Worm (Caenorhabditis elegans): Measurements from ENCODE around the gene F40F9.3.

F40F9.3 gene

DNA sequence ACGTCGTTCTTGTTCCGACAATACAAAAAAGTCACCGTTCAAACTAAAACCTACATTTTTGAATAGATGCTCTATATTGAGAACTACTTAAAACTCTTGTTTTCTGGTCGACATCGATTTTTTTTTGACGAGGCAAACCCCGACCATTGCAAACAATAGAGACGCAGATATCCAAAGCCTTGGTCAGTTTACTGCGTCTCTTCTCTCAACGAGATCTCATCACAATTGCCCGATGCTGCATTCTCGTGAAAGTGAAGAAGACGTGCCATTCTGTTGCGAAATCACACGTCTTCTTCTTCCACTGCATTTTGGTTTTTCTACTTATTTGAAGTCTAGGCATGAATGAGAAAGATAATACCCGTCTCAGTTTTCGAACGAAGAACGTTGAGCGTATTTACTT lies 10.6 kb upstream of the F40F9.3 start (continued):
- TF ChIP-seq lin-11 (tag; optimal IDR thresholded peaks at IDR 0.05) (peak; percentile 20), nhr-25 (tag; optimal IDR thresholded peaks at IDR 0.05) (peak; percentile 42), ceh-82 (tag; optimal IDR thresholded peaks at IDR 0.05) (no peak), ztf-1 (GFP tag; conservative IDR thresholded peaks at IDR 0.05) (no peak), ama-1 (optimal IDR thresholded peaks at IDR 0.05) (no peak), snpc-4 (tag; optimal IDR thresholded peaks at IDR 0.05) (no peak), ztf-11 (tag; optimal IDR thresholded peaks at IDR 0.05) (no peak), sma-9 (GFP tag; optimal IDR thresholded peaks at IDR 0.05) (peak; percentile 32), sma-9 (tag; optimal IDR thresholded peaks at IDR 0.05) (no peak), egl-27 (tag; optimal IDR thresholded peaks at IDR 0.05) (no peak), lin-39 (tag; optimal IDR thresholded peaks at IDR 0.05) (no peak), ceh-16 (tag; optimal IDR thresholded peaks at IDR 0.05) (no peak), nhr-129 (tag; optimal IDR thresholded peaks at IDR 0.05) (peak; percentile 83)

DNA sequence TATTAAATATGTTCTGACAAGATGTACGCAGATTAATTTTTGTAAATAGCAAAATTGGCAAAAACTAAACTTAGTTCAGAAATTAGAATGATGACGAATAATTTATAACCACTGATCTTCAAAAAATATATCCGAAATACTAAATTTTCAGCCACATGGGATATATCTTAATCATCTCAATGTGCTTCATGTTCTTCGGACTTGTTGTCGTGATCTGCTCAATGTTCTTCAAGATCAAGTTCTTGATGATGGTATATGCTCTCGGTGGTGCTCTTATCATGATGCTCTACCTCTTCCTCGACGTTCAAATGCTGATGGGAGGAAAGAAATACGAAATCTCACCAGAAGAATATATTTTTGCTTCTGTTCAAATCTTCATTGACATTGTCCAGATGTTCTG lies 8.4 kb upstream of the F40F9.3 start:
- TF ChIP-seq alr-1 (tag; optimal IDR thresholded peaks at IDR 0.05) (no peak), nhr-25 (tag; optimal IDR thresholded peaks at IDR 0.05) (no peak), nhr-6 (tag; optimal IDR thresholded peaks at IDR 0.05) (no peak), crh-2 (tag; optimal IDR thresholded peaks at IDR 0.05) (no peak), aly-2 (tag; optimal IDR thresholded peaks at IDR 0.05) (no peak), F13H6.1 (tag; optimal IDR thresholded peaks at IDR 0.05) (no peak), blmp-1 (tag; optimal IDR thresholded peaks at IDR 0.05; ENCODE audit: insufficient read depth) (no peak), unc-39 (tag; optimal IDR thresholded peaks at IDR 0.05) (no peak), nhr-237 (tag; optimal IDR thresholded peaks at IDR 0.05) (no peak)

DNA sequence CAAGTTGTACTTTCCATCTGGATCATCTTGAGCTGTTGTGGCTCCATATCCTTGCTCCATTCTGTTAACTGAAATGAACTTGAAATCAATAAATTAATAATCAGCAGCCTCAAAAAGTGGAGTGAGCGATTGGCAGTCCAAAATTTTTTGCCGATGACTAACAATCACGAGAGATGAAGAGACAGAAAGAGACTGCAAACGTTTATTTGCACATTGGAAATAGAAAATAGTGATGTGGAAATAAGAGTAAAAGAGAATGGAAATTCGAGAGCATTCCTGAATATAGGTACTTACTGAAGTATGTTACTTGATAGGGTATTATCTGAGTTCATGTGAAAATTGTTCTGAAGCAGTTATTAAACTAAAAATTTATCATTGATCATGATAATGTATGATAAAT lies 5.3 kb upstream of the F40F9.3 start, which contains the start of gene tag-120:
tag-120 (minus strand) TSS at position 68 of the 400 bp plus-strand sequence.
- TF ChIP-seq nhr-129 (tag; optimal IDR thresholded peaks at IDR 0.05) (no peak), ceh-16 (tag; optimal IDR thresholded peaks at IDR 0.05) (no peak), unc-55 (GFP tag; optimal IDR thresholded peaks at IDR 0.05) (no peak), fos-1 (tag; optimal IDR thresholded peaks at IDR 0.05) (peak; percentile 83), lin-11 (tag; optimal IDR thresholded peaks at IDR 0.05) (no peak), elt-3 (tag; optimal IDR thresholded peaks at IDR 0.05) (no peak)

DNA sequence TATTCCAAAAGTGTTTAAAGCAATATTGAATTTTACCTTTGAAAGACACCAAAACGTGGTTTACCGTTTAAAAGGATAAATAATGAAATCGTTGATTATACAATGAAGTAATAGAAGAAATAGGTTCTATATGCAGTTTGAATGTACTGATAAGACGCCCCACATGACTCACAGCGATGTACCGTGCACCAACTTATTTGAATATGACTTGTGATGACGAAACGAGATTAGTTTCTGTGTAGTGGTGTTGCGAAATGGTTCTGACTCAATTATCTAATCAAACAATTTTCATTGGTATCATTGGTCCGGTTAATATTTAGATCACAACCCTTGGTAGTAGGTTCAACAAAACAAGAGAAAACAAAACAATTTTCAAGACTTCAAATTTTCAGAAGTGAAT lies 3.8 kb upstream of the F40F9.3 start:
- TF ChIP-seq nhr-21 (tag; optimal IDR thresholded peaks at IDR 0.05): no peak
- peak; percentile 92 for TF ChIP-seq fos-1 (tag; optimal IDR thresholded peaks at IDR 0.05)
- peak; percentile 21 for TF ChIP-seq crh-2 (tag; optimal IDR thresholded peaks at IDR 0.05)

DNA sequence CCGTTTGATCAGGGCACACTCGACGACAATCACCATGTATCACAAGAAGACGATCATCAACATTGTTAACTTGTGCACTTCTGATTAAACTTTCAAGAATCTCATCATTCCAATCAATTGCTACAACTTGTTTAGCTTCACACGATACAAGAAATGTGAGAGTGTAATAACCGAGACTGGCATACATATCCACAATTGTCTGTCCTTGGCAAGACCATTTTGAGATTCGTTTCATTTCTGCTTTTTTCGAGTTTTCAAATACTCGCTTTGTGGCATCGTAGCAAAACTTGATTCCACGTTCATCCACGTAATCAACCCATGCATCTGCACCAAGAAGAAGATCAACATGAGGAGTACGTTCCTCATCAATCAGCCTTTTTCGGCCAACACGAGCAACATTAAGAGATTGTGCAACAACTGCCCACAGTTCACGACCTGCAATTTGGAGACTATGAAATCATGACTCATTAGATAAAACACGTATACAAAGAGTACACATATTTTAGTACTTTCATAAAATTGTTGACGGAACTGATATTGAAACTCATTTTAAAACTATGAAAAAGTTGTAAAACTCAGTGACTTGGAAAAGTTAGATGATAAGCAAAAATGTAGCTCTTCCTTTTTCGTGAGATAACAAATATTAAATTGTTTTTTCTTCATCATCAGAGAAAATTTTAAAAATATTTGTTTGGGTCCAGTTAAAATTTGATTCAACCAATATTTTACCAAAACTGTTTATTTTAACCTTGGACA lies 2.4 kb upstream of the F40F9.3 start:
- TF ChIP-seq unc-62 (GFP tag; optimal IDR thresholded peaks at IDR 0.05) (no peak), fos-1 (tag; optimal IDR thresholded peaks at IDR 0.05) (peak; percentile 80)

DNA sequence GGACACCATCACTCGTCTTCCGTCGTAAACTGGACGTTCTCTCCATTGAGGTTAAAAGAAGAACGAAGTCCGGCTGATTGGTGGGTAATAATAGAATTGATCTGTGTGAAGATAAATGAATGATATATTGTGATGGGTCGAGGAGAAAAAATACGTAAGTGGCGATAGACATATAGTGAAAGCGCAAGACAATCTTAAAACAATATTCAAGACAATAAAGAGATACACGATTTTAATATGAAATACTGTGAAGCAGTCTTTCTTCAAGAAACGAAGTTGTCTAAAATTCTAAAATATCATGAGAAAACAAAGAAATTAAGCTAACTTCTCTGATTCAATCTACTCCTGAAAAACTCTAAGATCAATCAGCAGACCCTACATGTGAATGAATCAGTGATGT lies 1.5 kb upstream of the F40F9.3 start, which contains the start of gene F40F9.10:
F40F9.10 (minus strand) TSS at position 101 of the 400 bp plus-strand sequence.
- TF ChIP-seq ZK546.5 (tag; optimal IDR thresholded peaks at IDR 0.05) (no peak), sma-9 (GFP tag; optimal IDR thresholded peaks at IDR 0.05) (no peak), sma-9 (tag; optimal IDR thresholded peaks at IDR 0.05) (no peak), unc-39 (tag; optimal IDR thresholded peaks at IDR 0.05) (no peak), nhr-12 (tag; optimal IDR thresholded peaks at IDR 0.05) (no peak), nhr-6 (tag; optimal IDR thresholded peaks at IDR 0.05) (no peak), nhr-129 (tag; optimal IDR thresholded peaks at IDR 0.05) (no peak), elt-1 (tag; optimal IDR thresholded peaks at IDR 0.05) (no peak), mbf-1 (tag; optimal IDR thresholded peaks at IDR 0.05) (no peak), egl-27 (tag; optimal IDR thresholded peaks at IDR 0.05) (no peak), nhr-237 (tag; optimal IDR thresholded peaks at IDR 0.05) (no peak), lsy-2 (tag; optimal IDR thresholded peaks at IDR 0.05) (no peak), unc-62 (GFP tag; optimal IDR thresholded peaks at IDR 0.05) (no peak), lin-39 (tag; optimal IDR thresholded peaks at IDR 0.05) (no peak), nhr-25 (tag; optimal IDR thresholded peaks at IDR 0.05) (no peak), peb-1 (tag; optimal IDR thresholded peaks at IDR 0.05) (no peak), mab-5 (tag; optimal IDR thresholded peaks at IDR 0.05) (no peak), ama-1 (optimal IDR thresholded peaks at IDR 0.05) (no peak), crh-2 (tag; optimal IDR thresholded peaks at IDR 0.05) (no peak)
